Fruit fly (Drosophila melanogaster): ENCODE results near the gene CG33310.
A peak's percentile ranks its signal among the peaks of the same experiment; 100 is the strongest.

The CG33310 gene

dm6 chr2L:15009703-15010102 lies 17.0 kb upstream of the CG33310 start, which contains the start of the genes THG and Rnmt (continued):
- TF ChIP-seq Sry-β (GFP tag; optimal IDR thresholded peaks at IDR 0.05) = peak; percentile 47
- peak; percentile 35 for TF ChIP-seq CG31388 (GFP tag; optimal IDR thresholded peaks at IDR 0.05)
- TF ChIP-seq Tbp (GFP tag; optimal IDR thresholded peaks at IDR 0.05) = no peak
- peak; percentile 89 for TF ChIP-seq CoRest (tag; optimal IDR thresholded peaks at IDR 0.05)
- peak; percentile 33 for TF ChIP-seq en (GFP tag; optimal IDR thresholded peaks at IDR 0.05)
- peak; percentile 52; the same call in 2 of the 3 replicates for TF ChIP-seq CG2889 (GFP tag; IDR thresholded peaks at IDR 0.05)
- TF ChIP-seq az2 (GFP tag; optimal IDR thresholded peaks at IDR 0.05) = peak; percentile 86
- TF ChIP-seq CG1529 (GFP tag; optimal IDR thresholded peaks at IDR 0.05) = peak; percentile 56
- no peak for TF ChIP-seq CG10565 (GFP tag; optimal IDR thresholded peaks at IDR 0.05)
- TF ChIP-seq CG6791 (GFP tag; IDR thresholded peaks at IDR 0.05; ENCODE audit: partially characterized antibody) = peak; percentile 82
- TF ChIP-seq C15 (GFP tag; IDR thresholded peaks at IDR 0.05) = peak; percentile 60; the same call in 1 of the 3 replicates
- peak; percentile 62 for TF ChIP-seq CG18476 (GFP tag; optimal IDR thresholded peaks at IDR 0.05)
- peak; percentile 76 for TF ChIP-seq CG14667 (GFP tag; IDR thresholded peaks at IDR 0.05)
- peak; percentile 16 for TF ChIP-seq Myb (GFP tag; optimal IDR thresholded peaks at IDR 0.05)
- peak; percentile 78 for TF ChIP-seq ems (GFP tag; optimal IDR thresholded peaks at IDR 0.05)
- TF ChIP-seq Dip3 (GFP tag; optimal IDR thresholded peaks at IDR 0.05) = peak; percentile 60
- TF ChIP-seq Rx (GFP tag; IDR thresholded peaks at IDR 0.05) = peak; percentile 75
- peak; percentile 28; the same call in 1 of the 2 replicates for TF ChIP-seq Ravus (GFP tag; IDR thresholded peaks at IDR 0.05)
- peak; percentile 81 for TF ChIP-seq CG12299 (tag; optimal IDR thresholded peaks at IDR 0.05)
- no peak for TF ChIP-seq Gsc (GFP tag; IDR thresholded peaks at IDR 0.05)
- no peak for TF ChIP-seq CG7987 (GFP tag; optimal IDR thresholded peaks at IDR 0.05)
- peak; percentile 67 for TF ChIP-seq pum (GFP tag; optimal IDR thresholded peaks at IDR 0.05)
- TF ChIP-seq fru (optimal IDR thresholded peaks at IDR 0.05) = no peak
- peak; percentile 77 for TF ChIP-seq CG8290 (GFP tag; optimal IDR thresholded peaks at IDR 0.05)
- TF ChIP-seq CG8290 (tag; optimal IDR thresholded peaks at IDR 0.05) = peak; percentile 6 to 58
- peak; percentile 90 for TF ChIP-seq CG9817 (tag; optimal IDR thresholded peaks at IDR 0.05)
- no peak for TF ChIP-seq Hey (tag; optimal IDR thresholded peaks at IDR 0.05)
- TF ChIP-seq psq (GFP tag; optimal IDR thresholded peaks at IDR 0.05) = peak; percentile 52
- peak; percentile 82 for TF ChIP-seq CG18599 (GFP tag; optimal IDR thresholded peaks at IDR 0.05)
- no peak for TF ChIP-seq br (optimal IDR thresholded peaks at IDR 0.05)
- TF ChIP-seq CG9215 (GFP tag; IDR thresholded peaks at IDR 0.05) = peak; percentile 77
- TF ChIP-seq CG2678 (tag; optimal IDR thresholded peaks at IDR 0.05) = peak; percentile 81
- peak; percentile 35 for TF ChIP-seq CG16863 (GFP tag; optimal IDR thresholded peaks at IDR 0.05)
- TF ChIP-seq lola (GFP tag; optimal IDR thresholded peaks at IDR 0.05) = peak in 1 of 3 experiments; percentile 85
- TF ChIP-seq Dad (GFP tag; optimal IDR thresholded peaks at IDR 0.05) = peak; percentile 64
- no peak for TF ChIP-seq HLHmδ (GFP tag; optimal IDR thresholded peaks at IDR 0.05)
- peak; percentile 74 for TF ChIP-seq Mad (GFP tag; optimal IDR thresholded peaks at IDR 0.05)
- TF ChIP-seq GATAe (GFP tag; conservative IDR thresholded peaks at IDR 0.05) = 0 out of 2 replicates have a peak, but pooled peaks have one; percentile 35
- TF ChIP-seq CTCF (GFP tag; optimal IDR thresholded peaks at IDR 0.05) = no peak
- peak; percentile 54 for TF ChIP-seq Abd-B (GFP tag; optimal IDR thresholded peaks at IDR 0.05)
- peak; percentile 7 for TF ChIP-seq CG10431 (GFP tag; optimal IDR thresholded peaks at IDR 0.05)
- TF ChIP-seq CG11398 (GFP tag; optimal IDR thresholded peaks at IDR 0.05) = no peak
- peak; percentile 82 for TF ChIP-seq vnd (GFP tag; IDR thresholded peaks at IDR 0.05; ENCODE audit: partially characterized antibody)
- peak; percentile 53 for TF ChIP-seq Dp (GFP tag; optimal IDR thresholded peaks at IDR 0.05)
- peak; percentile 72 for TF ChIP-seq CG17359 (tag; optimal IDR thresholded peaks at IDR 0.05)
- TF ChIP-seq CG12391 (tag; optimal IDR thresholded peaks at IDR 0.05) = peak; percentile 92
- TF ChIP-seq CG34224 (GFP tag; IDR thresholded peaks at IDR 0.05; ENCODE audit: partially characterized antibody) = peak; percentile 84
- TF ChIP-seq Six4 (GFP tag; optimal IDR thresholded peaks at IDR 0.05) = peak; percentile 71
- TF ChIP-seq Hand (GFP tag; optimal IDR thresholded peaks at IDR 0.05) = peak; percentile 32
- TF ChIP-seq Mrtf (GFP tag; IDR thresholded peaks at IDR 0.05) = peak; percentile 80
- peak; percentile 46; the same call in 1 of the 2 replicates for TF ChIP-seq CG42726 (GFP tag; IDR thresholded peaks at IDR 0.05; ENCODE audit: partially characterized antibody)
- peak; percentile 76 to 79 for TF ChIP-seq Hr51 (GFP tag; optimal IDR thresholded peaks at IDR 0.05)
